Fruit fly (Drosophila melanogaster) whole organism, prepupa: ENCODE results near the gene Sk1.

Source experiments
- Blimp-1 ChIP-seq: fragments of 200-800 bp; sonication (Bioruptor generic); optimal IDR thresholded peaks from 3 replicates; lab custom pipeline; 2017; ENCODE audit warnings: missing biosample characterization, missing genetic modification characterization, mild to moderate bottlenecking, moderate library complexity, missing genetic modification reagents
- CG6808 ChIP-seq: fragments of 200-800 bp; sonication (Bioruptor generic); optimal IDR thresholded peaks from 3 replicates; lab custom pipeline; 2017; ENCODE audit warnings: missing biosample characterization, missing genetic modification characterization, mild to moderate bottlenecking, moderate library complexity, missing genetic modification reagents
- CG6854 ChIP-seq: fragments of 200-800 bp; sonication (Bioruptor generic); optimal IDR thresholded peaks from 2 replicates; lab custom pipeline; 2017; ENCODE audit warnings: missing biosample characterization, mild to moderate bottlenecking, missing genetic modification characterization
- CG8632 ChIP-seq: fragments of 200-800 bp; sonication (Bioruptor generic); optimal IDR thresholded peaks from 3 replicates; lab custom pipeline; 2016; ENCODE audit warnings: missing biosample characterization, missing genetic modification characterization
- Eip78C ChIP-seq: fragments of 200-800 bp; sonication (Bioruptor generic); peaks from one replicate; lab custom pipeline; 2016; ENCODE audit warnings: missing biosample characterization, missing genetic modification characterization
- Eip93F ChIP-seq: fragments of 200-800 bp; sonication (Bioruptor generic); optimal IDR thresholded peaks from 2 replicates; lab custom pipeline; 2016; ENCODE audit warnings: missing biosample characterization, mild to moderate bottlenecking, missing genetic modification characterization
- Ets21C ChIP-seq: fragments of 200-800 bp; sonication (Bioruptor generic); optimal IDR thresholded peaks from 3 replicates; lab custom pipeline; 2016; ENCODE audit warnings: missing biosample characterization, missing genetic modification characterization
- OdsH ChIP-seq: fragments of 200-800 bp; sonication (Bioruptor generic); optimal IDR thresholded peaks from 3 replicates; lab custom pipeline; 2016; ENCODE audit warnings: missing biosample characterization, missing genetic modification characterization
- Smox ChIP-seq: fragments of 200-800 bp; sonication (Bioruptor generic); optimal IDR thresholded peaks from 3 replicates; lab custom pipeline; 2016; ENCODE audit warnings: missing biosample characterization, missing genetic modification characterization
- Sox14 ChIP-seq: fragments of 200-800 bp; sonication (Bioruptor generic); optimal IDR thresholded peaks from 3 replicates; lab custom pipeline; 2016; ENCODE audit warnings: missing biosample characterization, missing genetic modification characterization
- Sox15 ChIP-seq: fragments of 200-800 bp; sonication (Bioruptor generic); optimal IDR thresholded peaks from 3 replicates; lab custom pipeline; 2016; ENCODE audit warnings: missing biosample characterization, missing genetic modification characterization
- fd85E ChIP-seq: fragments of 200-800 bp; sonication (Bioruptor generic); optimal IDR thresholded peaks from 3 replicates; lab custom pipeline; 2016; ENCODE audit warnings: missing biosample characterization, missing genetic modification characterization
- net ChIP-seq: fragments of 200-800 bp; sonication (Bioruptor generic); optimal IDR thresholded peaks from 3 replicates; lab custom pipeline; 2016; ENCODE audit warnings: missing biosample characterization, missing genetic modification characterization

dm6 chrX:11492916-11493590 lies 50.7 kb downstream of the Sk1 start, which contains the start of gene Drak:
- TF ChIP-seq Sox14 (GFP tag; lab: Kevin White, UChicago) (no peak), CG8632 (GFP tag; lab: Kevin White, UChicago) (no peak), Sox15 (GFP tag; lab: Kevin White, UChicago) (no peak), Eip78C (peak; percentile 5), CG6808 (GFP tag; lab: Kevin White, UChicago) (peak; percentile 8), fd85E (no peak), CG6854 (GFP tag; lab: Kevin White, UChicago) (peak; percentile 37), net (no peak), Blimp-1 (GFP tag; lab: Kevin White, UChicago) (no peak), Smox (GFP tag; lab: Kevin White, UChicago) (no peak), OdsH (GFP tag; lab: Kevin White, UChicago) (no peak), Eip93F (GFP tag; lab: Kevin White, UChicago) (no peak), Ets21C (GFP tag; lab: Kevin White, UChicago) (no peak)
